Fruit fly (Drosophila melanogaster) whole organism, embryonic: Measurements from ENCODE around the gene CG10809.
A peak's percentile ranks its signal among the peaks of the same experiment; 100 is the strongest.

ENCODE experiments used
- Atf-2 ChIP-seq: fragments of 200-800 bp; sonication (Bioruptor generic); optimal IDR thresholded peaks from 2 replicates; lab custom pipeline; 2016; ENCODE audit warnings: missing biosample characterization, missing genetic modification characterization
- Atf6 ChIP-seq: fragments of 200-800 bp; sonication (Bioruptor generic); IDR thresholded peaks from 2 replicates; pipeline ENCODE4 v1.3.6; 2022; ENCODE audit warnings: missing biosample characterization, missing genetic modification characterization
- Awh ChIP-seq: fragments of 200-800 bp; sonication (Bioruptor generic); IDR thresholded peaks from 2 replicates; pipeline ENCODE4, ENCODE4 v1.3.6; 2022; ENCODE audit warnings: missing biosample characterization, missing genetic modification characterization
- C15 ChIP-seq: fragments of 200-800 bp; sonication (Bioruptor generic); IDR thresholded peaks from 3 replicates; pipeline ENCODE4 v1.3.6; 2022; ENCODE audit warnings: missing biosample characterization, missing genetic modification characterization
- CG10147 ChIP-seq: fragments of 200-800 bp; sonication (Bioruptor generic); optimal IDR thresholded peaks from 2 replicates; lab custom pipeline; 2019; ENCODE audit warnings: missing biosample characterization, mild to moderate bottlenecking, missing genetic modification characterization, moderate library complexity
- CG10209 ChIP-seq: fragments of 200-800 bp; sonication (Bioruptor generic); optimal IDR thresholded peaks from 3 replicates; lab custom pipeline; 2017; ENCODE audit warnings: missing biosample characterization, mild to moderate bottlenecking, missing genetic modification characterization, missing genetic modification reagents
- CG10462 ChIP-seq: fragments of 200-800 bp; sonication (Bioruptor generic); optimal IDR thresholded peaks from 2 replicates; lab custom pipeline; 2016; ENCODE audit warnings: missing biosample characterization, missing genetic modification characterization
- CG12299 ChIP-seq: fragments of 200-800 bp; sonication (Bioruptor generic); optimal IDR thresholded peaks from 2 replicates; lab custom pipeline; 2018; ENCODE audit warnings: missing biosample characterization, mild to moderate bottlenecking, missing genetic modification characterization
- CG12659 ChIP-seq: fragments of 200-800 bp; sonication (Bioruptor generic); optimal IDR thresholded peaks from 3 replicates; lab custom pipeline; 2017; ENCODE audit warnings: mild to moderate bottlenecking, missing biosample characterization, missing genetic modification reagents, missing genetic modification characterization
- CG1529 ChIP-seq: fragments of 200-800 bp; sonication (Bioruptor generic); optimal IDR thresholded peaks from 3 replicates; lab custom pipeline; 2018; ENCODE audit warnings: missing biosample characterization, missing genetic modification characterization
- CG1602 ChIP-seq: fragments of 200-800 bp; sonication (Bioruptor generic); optimal IDR thresholded peaks from 3 replicates; lab custom pipeline; 2016; ENCODE audit warnings: missing biosample characterization, missing genetic modification characterization
- CG17328 ChIP-seq: fragments of 200-800 bp; sonication (Bioruptor generic); IDR thresholded peaks from 2 replicates; pipeline ENCODE4 v1.3.6; 2022; ENCODE audit warnings: missing biosample characterization, missing genetic modification characterization
- CG17612 ChIP-seq: fragments of 200-800 bp; sonication (Bioruptor generic); IDR thresholded peaks from 2 replicates; pipeline ENCODE4 v1.3.6; 2022; ENCODE audit warnings: missing biosample characterization, missing genetic modification characterization
- CG17829 ChIP-seq: fragments of 200-800 bp; optimal IDR thresholded peaks from 2 replicates; lab custom pipeline; 2019; ENCODE audit warnings: missing biosample characterization, mild to moderate bottlenecking, missing genetic modification characterization, moderate library complexity
- CG31388 ChIP-seq: fragments of 200-800 bp; sonication (Bioruptor generic); optimal IDR thresholded peaks from 2 replicates; lab custom pipeline; 2016; ENCODE audit warnings: missing biosample characterization, missing genetic modification characterization
- CG32532 ChIP-seq: fragments of 200-800 bp; sonication (Bioruptor generic); IDR thresholded peaks from 2 replicates; pipeline ENCODE4 v1.3.6; 2022; ENCODE audit warnings: missing biosample characterization, missing genetic modification characterization
- CG3995 ChIP-seq: fragments of 200-800 bp; sonication (Bioruptor generic); optimal IDR thresholded peaks from 3 replicates; lab custom pipeline; 2016; ENCODE audit warnings: missing biosample characterization, missing genetic modification characterization
- CG4282 ChIP-seq: fragments of 200-800 bp; sonication (Bioruptor generic); optimal IDR thresholded peaks from 2 replicates; lab custom pipeline; 2016; ENCODE audit warnings: missing biosample characterization, missing genetic modification characterization
- CG4424 ChIP-seq: fragments of 200-800 bp; sonication (Bioruptor generic); optimal IDR thresholded peaks from 3 replicates; lab custom pipeline; 2016; ENCODE audit warnings: missing biosample characterization, missing genetic modification characterization
- CG7786 ChIP-seq: fragments of 200-800 bp; sonication (Bioruptor generic); optimal IDR thresholded peaks from 2 replicates; lab custom pipeline; 2016; ENCODE audit warnings: missing biosample characterization, missing genetic modification characterization
- CG7963 ChIP-seq: fragments of 200-800 bp; sonication (Bioruptor generic); IDR thresholded peaks from 3 replicates; pipeline ENCODE4 v1.3.6; 2022; ENCODE audit warnings: missing biosample characterization, missing genetic modification characterization; ENCODE audit not compliant: partially characterized antibody
- CG9215 ChIP-seq: fragments of 200-800 bp; sonication (Bioruptor generic); IDR thresholded peaks from 2 replicates; pipeline ENCODE4 v1.3.6; 2022; ENCODE audit warnings: missing biosample characterization, missing genetic modification characterization
- CG9817 ChIP-seq: fragments of 200-800 bp; sonication (Bioruptor generic); optimal IDR thresholded peaks from 2 replicates; lab custom pipeline; 2018; ENCODE audit warnings: missing biosample characterization, mild to moderate bottlenecking, missing genetic modification characterization, moderate library complexity
- CG9932 ChIP-seq: fragments of 200-800 bp; sonication (Bioruptor generic); IDR thresholded peaks from 2 replicates; pipeline ENCODE4 v1.3.6; 2022; ENCODE audit warnings: missing biosample characterization, missing genetic modification characterization
- D19A ChIP-seq: fragments of 200-800 bp; optimal IDR thresholded peaks from 3 replicates; lab custom pipeline; 2019; ENCODE audit warnings: missing biosample characterization, mild to moderate bottlenecking, missing genetic modification characterization, moderate library complexity
- D19B ChIP-seq: fragments of 200-800 bp; sonication (Bioruptor generic); optimal IDR thresholded peaks from 2 replicates; lab custom pipeline; 2017; ENCODE audit warnings: missing biosample characterization, mild to moderate bottlenecking, missing genetic modification characterization
- Dref ChIP-seq: fragments of 200-800 bp; sonication (Bioruptor generic); IDR thresholded peaks from 2 replicates; pipeline ENCODE4 v1.3.6; 2022; ENCODE audit warnings: missing biosample characterization, missing genetic modification characterization
- MBD-R2 ChIP-seq: fragments of 200-800 bp; sonication (Bioruptor generic); IDR thresholded peaks from 2 replicates; pipeline ENCODE4 v1.3.6; 2022; ENCODE audit warnings: missing biosample characterization, missing genetic modification characterization
- MESR4 ChIP-seq: fragments of 200-800 bp; sonication (Bioruptor generic); optimal IDR thresholded peaks from 2 replicates; lab custom pipeline; 2018; ENCODE audit warnings: missing biosample characterization, mild to moderate bottlenecking, missing genetic modification characterization, moderate library complexity
- Mad ChIP-seq: fragments of 200-800 bp; sonication (Bioruptor generic); optimal IDR thresholded peaks from 2 replicates; lab custom pipeline; 2016; ENCODE audit warnings: missing biosample characterization, missing genetic modification characterization
- Mes4 ChIP-seq: fragments of 200-800 bp; sonication (Bioruptor generic); optimal IDR thresholded peaks from 2 replicates; lab custom pipeline; 2016; ENCODE audit warnings: missing biosample characterization, missing genetic modification characterization
- NC2β ChIP-seq: fragments of 200-800 bp; sonication (Bioruptor generic); optimal IDR thresholded peaks from 2 replicates; lab custom pipeline; 2016; ENCODE audit warnings: missing biosample characterization, missing genetic modification characterization
- Opbp ChIP-seq: fragments of 200-800 bp; sonication (Bioruptor generic); IDR thresholded peaks from 3 replicates; pipeline ENCODE4 v1.3.6; 2022; ENCODE audit warnings: missing biosample characterization, missing genetic modification characterization; ENCODE audit not compliant: partially characterized antibody
- Rx ChIP-seq: fragments of 200-800 bp; sonication (Bioruptor generic); IDR thresholded peaks from 2 replicates; pipeline ENCODE4 v1.3.6; 2022; ENCODE audit warnings: missing biosample characterization, missing genetic modification characterization
- Sry-β ChIP-seq: fragments of 200-800 bp; sonication (Bioruptor generic); optimal IDR thresholded peaks from 2 replicates; lab custom pipeline; 2018; ENCODE audit warnings: missing biosample characterization, mild to moderate bottlenecking, missing genetic modification characterization, moderate library complexity
- Vsx1 ChIP-seq: fragments of 200-800 bp; sonication (Bioruptor generic); optimal IDR thresholded peaks from 2 replicates; lab custom pipeline; 2017; ENCODE audit warnings: missing biosample characterization, mild to moderate bottlenecking, missing genetic modification characterization, missing genetic modification reagents
- ac ChIP-seq: fragments of 200-800 bp; sonication (Bioruptor generic); optimal IDR thresholded peaks from 3 replicates; lab custom pipeline; 2017; ENCODE audit warnings: missing biosample characterization, mild to moderate bottlenecking, missing genetic modification characterization
- chinmo ChIP-seq: fragments of 200-800 bp; sonication (Bioruptor generic); IDR thresholded peaks from 4 replicates; pipeline ENCODE4 v1.3.6; 2022; ENCODE audit warnings: missing biosample characterization, missing genetic modification characterization; ENCODE audit not compliant: partially characterized antibody
- corto ChIP-seq: fragments of 200-800 bp; sonication (Bioruptor generic); optimal IDR thresholded peaks from 2 replicates; lab custom pipeline; 2016; ENCODE audit warnings: missing biosample characterization, mild to moderate bottlenecking, missing genetic modification characterization, moderate library complexity
- eyg ChIP-seq: fragments of 200-800 bp; sonication (Bioruptor generic); optimal IDR thresholded peaks from 3 replicates; lab custom pipeline; 2016; ENCODE audit warnings: missing biosample characterization, missing genetic modification characterization
- fu2 ChIP-seq: fragments of 200-800 bp; sonication (Bioruptor generic); optimal IDR thresholded peaks from 2 replicates; lab custom pipeline; 2016; ENCODE audit warnings: missing biosample characterization, missing genetic modification characterization
- hth ChIP-seq: fragments of >200 bp; optimal IDR thresholded peaks from 2 replicates; lab custom pipeline; 2017; ENCODE audit warnings: inconsistent platforms
- jigr1 ChIP-seq: fragments of 200-800 bp; sonication (Bioruptor generic); IDR thresholded peaks from 3 replicates; pipeline ENCODE4 v1.3.6; 2022; ENCODE audit warnings: missing biosample characterization, missing genetic modification characterization
- oc ChIP-seq: fragments of 200-800 bp; sonication (Bioruptor generic); optimal IDR thresholded peaks from 2 replicates; lab custom pipeline; 2018; ENCODE audit warnings: missing biosample characterization, mild to moderate bottlenecking, missing genetic modification characterization, moderate library complexity
- ranshi ChIP-seq: fragments of 200-800 bp; sonication (Bioruptor generic); IDR thresholded peaks from 2 replicates; pipeline ENCODE4 v1.3.6; 2022; ENCODE audit warnings: missing biosample characterization, missing genetic modification characterization
- rib ChIP-seq: fragments of 200-800 bp; sonication (Bioruptor generic); IDR thresholded peaks from 2 replicates; pipeline ENCODE4 v1.3.6; 2022; ENCODE audit warnings: missing biosample characterization, missing genetic modification characterization
- sisA ChIP-seq: fragments of 200-800 bp; sonication (Bioruptor generic); IDR thresholded peaks from 2 replicates; pipeline ENCODE4 v1.3.6; 2022; ENCODE audit warnings: missing biosample characterization, missing genetic modification characterization
- sr ChIP-seq: fragments of 200-800 bp; sonication (Bioruptor generic); IDR thresholded peaks from 3 replicates; pipeline ENCODE4 v1.3.6; 2022; ENCODE audit warnings: missing biosample characterization, missing genetic modification characterization
- vnd ChIP-seq: fragments of 200-800 bp; sonication (Bioruptor generic); IDR thresholded peaks from 3 replicates; pipeline ENCODE4 v1.3.6; 2022; ENCODE audit warnings: missing biosample characterization, missing genetic modification characterization; ENCODE audit not compliant: partially characterized antibody
- wor ChIP-seq: fragments of 200-800 bp; sonication (Bioruptor generic); IDR thresholded peaks from 2 replicates; pipeline ENCODE4 v1.3.6; 2022; ENCODE audit warnings: missing biosample characterization, missing genetic modification characterization

The CG10809 gene

dm6 chr3L:9854583-9855519, 4.8 kb downstream of the CG10809 start, which contains the start of gene RasGAP1 (continued):
- 0 out of 3 replicates have a peak, but pooled peaks have one; percentile 33 for TF ChIP-seq CG7963 (GFP tag; lab: Robert Waterston, UW)
- TF ChIP-seq eyg (GFP tag; lab: Kevin White, UChicago): no peak
- TF ChIP-seq CG31388 (GFP tag; lab: Kevin White, UChicago): no peak
- TF ChIP-seq Mad: no peak
- no peak for TF ChIP-seq C15 (GFP tag; lab: Robert Waterston, UW)
- TF ChIP-seq oc (tag; lab: Kevin White, UChicago): no peak
- no peak for TF ChIP-seq ranshi (GFP tag; lab: Robert Waterston, UW)
- no peak for TF ChIP-seq CG10209
- TF ChIP-seq vnd (GFP tag; lab: Robert Waterston, UW): no peak
- TF ChIP-seq CG17328 (GFP tag; lab: Robert Waterston, UW): no peak
- peak; percentile 94; the same call in 2 of the 4 replicates for TF ChIP-seq chinmo
- no peak for TF ChIP-seq Awh (GFP tag; lab: Robert Waterston, UW)
- TF ChIP-seq Sry-β (GFP tag; lab: Kevin White, UChicago): no peak
- peak; percentile 24; the same call in 1 of the 2 replicates for TF ChIP-seq MBD-R2
- peak; percentile 22; the same call in 1 of the 2 replicates for TF ChIP-seq CG9932 (GFP tag; lab: Robert Waterston, UW)
- TF ChIP-seq CG12659 (GFP tag; lab: Kevin White, UChicago): peak; percentile 36
- TF ChIP-seq NC2β (GFP tag; lab: Kevin White, UChicago): no peak
- TF ChIP-seq CG4282 (GFP tag; lab: Kevin White, UChicago): no peak
- 0 out of 3 replicates have a peak, but pooled peaks have one; percentile 16 for TF ChIP-seq sr (GFP tag; lab: Robert Waterston, UW)
- no peak for TF ChIP-seq D19A (tag; lab: Kevin White, UChicago)
- no peak for TF ChIP-seq jigr1
- no peak for TF ChIP-seq CG1529
- TF ChIP-seq CG3995 (GFP tag; lab: Kevin White, UChicago): no peak
- TF ChIP-seq CG10147 (GFP tag; lab: Kevin White, UChicago): no peak
- peak; percentile 11 for TF ChIP-seq MESR4 (GFP tag; lab: Kevin White, UChicago)
- no peak for TF ChIP-seq ac (GFP tag; lab: Kevin White, UChicago)
- no peak for TF ChIP-seq Atf-2 (GFP tag; lab: Kevin White, UChicago)
- TF ChIP-seq CG17829 (tag; lab: Kevin White, UChicago): no peak
- TF ChIP-seq sisA (GFP tag; lab: Robert Waterston, UW): no peak
- TF ChIP-seq CG9817 (tag; lab: Kevin White, UChicago): peak; percentile 9
- peak; percentile 56 for TF ChIP-seq Dref
- 0 out of 2 replicates have a peak, but pooled peaks have one; percentile 26 for TF ChIP-seq Atf6 (GFP tag; lab: Robert Waterston, UW)
- peak; percentile 26; the same call in 1 of the 2 replicates for TF ChIP-seq rib
- no peak for TF ChIP-seq CG1602 (GFP tag; lab: Kevin White, UChicago)
- no peak for TF ChIP-seq corto (GFP tag; lab: Kevin White, UChicago)
- TF ChIP-seq Mes4 (GFP tag; lab: Kevin White, UChicago): no peak
- no peak for TF ChIP-seq CG32532
- TF ChIP-seq CG7786 (GFP tag; lab: Kevin White, UChicago): no peak
- no peak for TF ChIP-seq CG12299 (tag; lab: Kevin White, UChicago)
- no peak for TF ChIP-seq Vsx1 (GFP tag; lab: Kevin White, UChicago)
- no peak for TF ChIP-seq wor
- TF ChIP-seq CG4424 (GFP tag; lab: Kevin White, UChicago): no peak
- TF ChIP-seq CG9215 (GFP tag; lab: Robert Waterston, UW): no peak
- no peak for TF ChIP-seq CG10462 (GFP tag; lab: Kevin White, UChicago)
- TF ChIP-seq Rx (GFP tag; lab: Robert Waterston, UW): no peak
- no peak for TF ChIP-seq hth (lab: Kevin White, UChicago)
- TF ChIP-seq D19B (GFP tag; lab: Kevin White, UChicago): no peak
- TF ChIP-seq CG17612: no peak
- peak; percentile 55; the same call in 2 of the 3 replicates for TF ChIP-seq Opbp (GFP tag; lab: Robert Waterston, UW)
- TF ChIP-seq fu2 (GFP tag; lab: Kevin White, UChicago): no peak
